Fruit fly (Drosophila melanogaster) whole organism, embryonic: ENCODE measurements around the gene CG13928.

ENCODE experiments used
- Bgb ChIP-seq: fragments of 200-800 bp; sonication (Bioruptor generic); IDR thresholded peaks from 2 replicates; pipeline ENCODE4 v1.3.6; 2022; ENCODE audit warnings: missing biosample characterization, missing genetic modification characterization; ENCODE audit not compliant: partially characterized antibody
- CG10147 ChIP-seq: fragments of 200-800 bp; sonication (Bioruptor generic); optimal IDR thresholded peaks from 2 replicates; lab custom pipeline; 2019; ENCODE audit warnings: missing biosample characterization, mild to moderate bottlenecking, missing genetic modification characterization, moderate library complexity
- CG11398 ChIP-seq: fragments of 200-800 bp; sonication (Bioruptor generic); optimal IDR thresholded peaks from 2 replicates; lab custom pipeline; 2016; ENCODE audit warnings: missing biosample characterization, missing genetic modification characterization
- CG14860 ChIP-seq: fragments of 200-800 bp; sonication (Bioruptor generic); IDR thresholded peaks from 3 replicates; pipeline ENCODE4 v1.3.6; 2022; ENCODE audit warnings: missing biosample characterization, missing genetic modification characterization; ENCODE audit not compliant: partially characterized antibody
- CG15514 ChIP-seq: fragments of 200-800 bp; sonication (Bioruptor generic); optimal IDR thresholded peaks from 3 replicates; lab custom pipeline; 2017; ENCODE audit warnings: missing biosample characterization, missing genetic modification characterization, mild to moderate bottlenecking, moderate library complexity, missing genetic modification reagents
- CG16863 ChIP-seq: fragments of 200-800 bp; sonication (Bioruptor generic); optimal IDR thresholded peaks from 3 replicates; lab custom pipeline; 2016; ENCODE audit warnings: missing biosample characterization, missing genetic modification characterization
- CG2129 ChIP-seq: fragments of 200-800 bp; sonication (Bioruptor generic); IDR thresholded peaks from 2 replicates; pipeline ENCODE4 v1.3.6; 2022; ENCODE audit warnings: missing biosample characterization, missing genetic modification characterization; ENCODE audit not compliant: partially characterized antibody
- CG31365 ChIP-seq: fragments of 200-800 bp; sonication (Bioruptor generic); optimal IDR thresholded peaks from 2 replicates; lab custom pipeline; 2018; ENCODE audit warnings: missing biosample characterization, mild to moderate bottlenecking, missing genetic modification characterization
- CG4707 ChIP-seq: fragments of 200-800 bp; sonication (Bioruptor generic); optimal IDR thresholded peaks from 2 replicates; lab custom pipeline; 2018; ENCODE audit warnings: missing biosample characterization, mild to moderate bottlenecking, missing genetic modification characterization, moderate library complexity
- CG4854 ChIP-seq: fragments of 200-800 bp; sonication (Bioruptor generic); optimal IDR thresholded peaks from 2 replicates; lab custom pipeline; 2016; ENCODE audit warnings: missing biosample characterization, missing genetic modification characterization, inconsistent platforms
- CG6765 ChIP-seq: fragments of 200-800 bp; sonication (Bioruptor generic); optimal IDR thresholded peaks from 3 replicates; lab custom pipeline; 2017; ENCODE audit warnings: missing biosample characterization, mild to moderate bottlenecking, missing genetic modification characterization
- CG7987 ChIP-seq: fragments of 200-800 bp; sonication (Bioruptor generic); optimal IDR thresholded peaks from 2 replicates; lab custom pipeline; 2018; ENCODE audit warnings: missing biosample characterization, mild to moderate bottlenecking, missing genetic modification characterization, moderate library complexity
- Chrac-16 ChIP-seq: fragments of 200-800 bp; sonication (Bioruptor generic); optimal IDR thresholded peaks from 3 replicates; lab custom pipeline; 2016; ENCODE audit warnings: missing biosample characterization, missing genetic modification characterization
- CkIIα-i1 ChIP-seq: fragments of 200-800 bp; sonication (Bioruptor generic); IDR thresholded peaks from 2 replicates; pipeline ENCODE4 v1.3.6; 2022; ENCODE audit warnings: missing biosample characterization, missing genetic modification characterization
- Dip3 ChIP-seq: fragments of 200-800 bp; sonication (Bioruptor generic); optimal IDR thresholded peaks from 3 replicates; lab custom pipeline; 2016; ENCODE audit warnings: missing biosample characterization, missing genetic modification characterization
- Dll ChIP-seq: fragments of 200-800 bp; sonication (Bioruptor generic); IDR thresholded peaks from 4 replicates; pipeline ENCODE4 v1.3.6; 2022; ENCODE audit warnings: missing biosample characterization, missing genetic modification characterization; ENCODE audit not compliant: partially characterized antibody
- E2f2 ChIP-seq: fragments of 200-800 bp; sonication (Bioruptor generic); IDR thresholded peaks from 2 replicates; pipeline ENCODE4 v1.3.6; 2022; ENCODE audit warnings: missing biosample characterization, missing genetic modification characterization
- Eip74EF ChIP-seq, 2 experiments: fragments of 200-800 bp in 1 of 2; fragments of >200 bp in 1 of 2; sonication (Bioruptor generic) in 1 of 2; optimal IDR thresholded peaks; 2 replicates each; lab custom pipeline; 2017 to 2019; ENCODE audit warnings: missing biosample characterization in 2 of 2, missing genetic modification characterization in 2 of 2, mild to moderate bottlenecking in 1 of 2, moderate library complexity in 1 of 2
- H2.0 ChIP-seq: fragments of 200-800 bp; sonication (Bioruptor generic); IDR thresholded peaks from 2 replicates; pipeline ENCODE4 v1.3.6; 2022; ENCODE audit warnings: missing biosample characterization, missing genetic modification characterization
- Jarid2 ChIP-seq: fragments of 200-800 bp; sonication (Bioruptor generic); optimal IDR thresholded peaks from 3 replicates; lab custom pipeline; 2017; ENCODE audit warnings: mild to moderate bottlenecking, missing biosample characterization, missing genetic modification reagents, missing genetic modification characterization
- Kr ChIP-seq: fragments of 200-800 bp; sonication (Bioruptor generic); optimal IDR thresholded peaks from 2 replicates; lab custom pipeline; 2017; ENCODE audit warnings: missing biosample characterization, mild to moderate bottlenecking, missing genetic modification characterization
- Mad ChIP-seq: fragments of 200-800 bp; sonication (Bioruptor generic); optimal IDR thresholded peaks from 2 replicates; lab custom pipeline; 2016; ENCODE audit warnings: missing biosample characterization, missing genetic modification characterization
- Med ChIP-seq: fragments of 200-800 bp; sonication (Bioruptor generic); peaks from one replicate; lab custom pipeline; 2016; ENCODE audit warnings: missing biosample characterization, missing genetic modification characterization, mild to moderate bottlenecking, inconsistent platforms, moderate library complexity
- Oaz ChIP-seq: fragments of 200-800 bp; sonication (Bioruptor generic); IDR thresholded peaks from 2 replicates; pipeline ENCODE4 v1.3.6; 2022; ENCODE audit warnings: missing biosample characterization, missing genetic modification characterization
- Six4 ChIP-seq: fragments of 200-800 bp; sonication (Bioruptor generic); optimal IDR thresholded peaks from 2 replicates; lab custom pipeline; 2016; ENCODE audit warnings: missing biosample characterization, missing genetic modification characterization
- Ssrp ChIP-seq: fragments of 200-800 bp; sonication (Bioruptor generic); optimal IDR thresholded peaks from 2 replicates; lab custom pipeline; 2018; ENCODE audit warnings: missing biosample characterization, mild to moderate bottlenecking, missing genetic modification characterization, moderate library complexity
- TFAM ChIP-seq: fragments of 200-800 bp; sonication (Bioruptor generic); optimal IDR thresholded peaks from 2 replicates; lab custom pipeline; 2017; ENCODE audit warnings: missing biosample characterization, missing genetic modification characterization, inconsistent platforms
- abd-A ChIP-seq: fragments of 200-800 bp; sonication (Bioruptor generic); optimal IDR thresholded peaks from 3 replicates; lab custom pipeline; 2019; ENCODE audit warnings: missing biosample characterization, mild to moderate bottlenecking, missing genetic modification characterization, moderate library complexity
- ap ChIP-seq: fragments of 200-800 bp; sonication (Bioruptor generic); IDR thresholded peaks from 2 replicates; pipeline ENCODE4 v1.3.6; 2022; ENCODE audit warnings: missing biosample characterization, missing genetic modification characterization
- bcd ChIP-seq: fragments of 200-800 bp; sonication (Bioruptor generic); optimal IDR thresholded peaks from 2 replicates; lab custom pipeline; 2017; ENCODE audit warnings: missing biosample characterization, mild to moderate bottlenecking, missing genetic modification characterization
- bsh ChIP-seq, 2 experiments: fragments of 200-800 bp; sonication (Bioruptor generic); optimal IDR thresholded peaks; 2 replicates each; lab custom pipeline; 2017 to 2018; ENCODE audit warnings: mild to moderate bottlenecking in 2 of 2, missing biosample characterization in 2 of 2, missing genetic modification characterization in 2 of 2, moderate library complexity in 1 of 2
- ewg ChIP-seq: fragments of 200-800 bp; sonication (Bioruptor generic); optimal IDR thresholded peaks from 3 replicates; lab custom pipeline; 2017; ENCODE audit warnings: mild to moderate bottlenecking, missing biosample characterization, missing genetic modification reagents, missing genetic modification characterization
- jing ChIP-seq: fragments of 200-800 bp; sonication (Bioruptor generic); optimal IDR thresholded peaks from 2 replicates; lab custom pipeline; 2018; ENCODE audit warnings: missing biosample characterization, mild to moderate bottlenecking, missing genetic modification characterization
- lov ChIP-seq, 2 experiments: fragments of 200-800 bp in 1 of 2; fragments of >200 bp in 1 of 2; sonication (Bioruptor generic) in 1 of 2; IDR thresholded peaks in 1 of 2; optimal IDR thresholded peaks in 1 of 2; 2 replicates in 1 of 2; 3 replicates in 1 of 2; pipeline versions ENCODE4 v1.3.6 to Lab custom; 2017 to 2022; ENCODE audit warnings: missing biosample characterization in 1 of 2, missing genetic modification characterization in 1 of 2
- nerfin-1 ChIP-seq: fragments of 200-800 bp; sonication (Bioruptor generic); optimal IDR thresholded peaks from 3 replicates; lab custom pipeline; 2019; ENCODE audit warnings: missing biosample characterization, mild to moderate bottlenecking, missing genetic modification characterization, moderate library complexity
- org-1 ChIP-seq: fragments of 200-800 bp; sonication (Bioruptor generic); optimal IDR thresholded peaks from 2 replicates; lab custom pipeline; 2017; ENCODE audit warnings: missing biosample characterization, missing genetic modification characterization
- p53 ChIP-seq: fragments of 200-800 bp; sonication (Bioruptor generic); optimal IDR thresholded peaks from 2 replicates; lab custom pipeline; 2016; ENCODE audit warnings: missing biosample characterization, missing genetic modification characterization
- pb ChIP-seq: fragments of 200-800 bp; sonication (Bioruptor generic); optimal IDR thresholded peaks from 3 replicates; lab custom pipeline; 2016; ENCODE audit warnings: missing biosample characterization, missing genetic modification characterization
- pita ChIP-seq: fragments of 200-800 bp; sonication (Bioruptor generic); optimal IDR thresholded peaks from 2 replicates; lab custom pipeline; 2017; ENCODE audit warnings: missing biosample characterization, mild to moderate bottlenecking, missing genetic modification characterization
- prd ChIP-seq, 3 experiments: fragments of >200 bp in 2 of 3; fragments of 200-800 bp in 1 of 3; sonication (Bioruptor generic) in 1 of 3; optimal IDR thresholded peaks in 2 of 3; IDR thresholded peaks in 1 of 3; 2 replicates in 2 of 3; 3 replicates in 1 of 3; pipeline versions ENCODE4 v1.3.6 to Lab custom; 2017 to 2022; ENCODE audit warnings: missing biosample characterization in 1 of 3, missing genetic modification characterization in 1 of 3
- rib ChIP-seq: fragments of 200-800 bp; sonication (Bioruptor generic); IDR thresholded peaks from 2 replicates; pipeline ENCODE4 v1.3.6; 2022; ENCODE audit warnings: missing biosample characterization, missing genetic modification characterization
- row ChIP-seq: fragments of 200-800 bp; sonication (Bioruptor generic); IDR thresholded peaks from 3 replicates; pipeline ENCODE4 v1.3.6; 2022; ENCODE audit warnings: missing biosample characterization, missing genetic modification characterization
- sens ChIP-seq: fragments of 200-800 bp; sonication (Bioruptor generic); peaks from one replicate; lab custom pipeline; 2016; ENCODE audit warnings: missing biosample characterization, missing genetic modification characterization
- slbo ChIP-seq: fragments of 200-800 bp; sonication (Bioruptor generic); IDR thresholded peaks from 2 replicates; pipeline ENCODE4 v1.3.6; 2022; ENCODE audit warnings: missing biosample characterization, missing genetic modification characterization
- tio ChIP-seq: fragments of 200-800 bp; sonication (Bioruptor generic); optimal IDR thresholded peaks from 2 replicates; lab custom pipeline; 2017; ENCODE audit warnings: missing biosample characterization, missing genetic modification characterization, inconsistent platforms
- unc-4 ChIP-seq: fragments of 200-800 bp; sonication (Bioruptor generic); IDR thresholded peaks from 2 replicates; pipeline ENCODE4 v1.3.6; 2022; ENCODE audit warnings: missing biosample characterization, missing genetic modification characterization; ENCODE audit not compliant: partially characterized antibody
- vvl ChIP-seq: fragments of 200-800 bp; sonication (Bioruptor generic); IDR thresholded peaks from 2 replicates; pipeline ENCODE4 v1.3.6; 2022; ENCODE audit warnings: missing biosample characterization, missing genetic modification characterization
- wek ChIP-seq: fragments of 200-800 bp; sonication (Bioruptor generic); optimal IDR thresholded peaks from 3 replicates; lab custom pipeline; 2018; ENCODE audit warnings: missing biosample characterization, mild to moderate bottlenecking, missing genetic modification characterization, moderate library complexity

The CG13928 gene

DNA sequence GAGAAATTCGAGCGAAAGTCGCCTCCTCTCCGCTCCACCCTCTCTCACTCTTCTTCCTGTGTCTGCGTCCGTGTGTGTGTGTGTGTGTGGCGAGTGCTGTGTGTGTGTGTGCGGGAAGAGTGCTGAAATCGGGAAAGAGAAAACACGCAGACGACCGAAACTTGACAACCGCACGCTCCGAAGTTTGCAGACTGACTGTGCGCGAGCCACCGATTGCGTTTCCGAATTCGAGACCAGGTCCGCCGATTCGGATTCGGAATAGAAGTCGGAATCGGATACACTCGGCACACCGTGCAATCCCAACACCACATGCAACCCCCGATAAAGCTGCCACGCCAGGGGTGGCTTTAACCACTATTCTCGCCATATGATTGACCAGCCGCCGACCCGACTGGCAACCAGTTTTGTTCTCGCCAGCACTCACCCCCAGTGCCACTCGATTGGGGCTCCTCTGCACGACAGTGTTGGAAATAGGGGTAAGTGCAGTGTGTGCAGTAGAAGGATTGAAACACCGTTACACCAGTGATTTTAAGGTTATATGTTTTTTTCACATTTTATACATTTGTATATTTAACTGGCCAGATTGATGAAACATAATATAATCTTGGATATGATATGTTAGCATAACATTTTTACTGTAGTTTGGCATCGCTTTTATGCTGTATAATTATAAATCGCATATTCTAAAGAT is at the start of gene CG13928 (continued):
- TF ChIP-seq CG2129 (GFP tag; lab: Robert Waterston, UW) (no peak), lov (optimal IDR thresholded peaks at IDR 0.05; lab: Kevin White, UChicago) (no peak), lov (GFP tag; IDR thresholded peaks at IDR 0.05; lab: Robert Waterston, UW) (no peak), rib (GFP tag; lab: Robert Waterston, UW) (no peak), Eip74EF (GFP tag; optimal IDR thresholded peaks at IDR 0.05; lab: Kevin White, UChicago) (no peak), TFAM (no peak), CG4707 (GFP tag; lab: Kevin White, UChicago) (no peak), abd-A (tag; lab: Kevin White, UChicago) (peak; percentile 14), bcd (peak; percentile 3), jing (no peak), Ssrp (tag; lab: Kevin White, UChicago) (no peak), CkIIα-i1 (no peak), CG16863 (GFP tag; lab: Kevin White, UChicago) (no peak), slbo (GFP tag; lab: Robert Waterston, UW) (peak; percentile 12; the same call in 1 of the 2 replicates), Oaz (no peak), CG11398 (GFP tag; lab: Kevin White, UChicago) (no peak), unc-4 (GFP tag; lab: Robert Waterston, UW) (no peak), row (GFP tag; lab: Robert Waterston, UW) (peak; percentile 62), tio (GFP tag; lab: Kevin White, UChicago) (no peak), H2.0 (GFP tag; lab: Robert Waterston, UW) (no peak), Jarid2 (GFP tag; lab: Kevin White, UChicago) (peak; percentile 66), Bgb (GFP tag; lab: Robert Waterston, UW) (peak; percentile 69; the same call in 1 of the 2 replicates), ap (GFP tag; lab: Robert Waterston, UW) (no peak), CG10147 (no peak), Chrac-16 (no peak), pb (GFP tag; lab: Kevin White, UChicago) (no peak), CG6765 (peak; percentile 1), vvl (GFP tag; lab: Robert Waterston, UW) (0 out of 2 replicates have a peak, but pooled peaks have one; percentile 18), Kr (GFP tag; lab: Kevin White, UChicago) (peak; percentile 44), ewg (peak; percentile 89), Med (peak; percentile 53), Mad (GFP tag; lab: Kevin White, UChicago) (no peak), Dll (GFP tag; lab: Robert Waterston, UW) (no peak), bsh (GFP tag; optimal IDR thresholded peaks at IDR 0.05; lab: Kevin White, UChicago) (no peak), prd (optimal IDR thresholded peaks at IDR 0.05; lab: Kevin White, UChicago) (no peak), prd (GFP tag; IDR thresholded peaks at IDR 0.05; lab: Robert Waterston, UW) (no peak), CG7987 (GFP tag; lab: Kevin White, UChicago) (no peak), CG15514 (peak; percentile 21), CG31365 (tag; lab: Kevin White, UChicago) (no peak), sens (GFP tag; lab: Kevin White, UChicago) (peak; percentile 58), wek (GFP tag; lab: Kevin White, UChicago) (no peak), E2f2 (GFP tag; lab: Robert Waterston, UW) (no peak), Dip3 (GFP tag; lab: Kevin White, UChicago) (no peak), nerfin-1 (tag; lab: Kevin White, UChicago) (peak; percentile 21), org-1 (no peak), pita (no peak), CG14860 (GFP tag; lab: Robert Waterston, UW) (no peak), Six4 (GFP tag; lab: Kevin White, UChicago) (no peak), p53 (no peak), CG4854 (no peak)
